Worm (Caenorhabditis elegans) whole organism, L1 larva: ENCODE measurements around the gene F48B9.3.

Experiments used
- C34B4.2 ChIP-seq: sonication (generic microtip); optimal IDR thresholded peaks from 2 replicates; lab custom pipeline; 2017; ENCODE audit warnings: mild to moderate bottlenecking, missing genetic modification characterization, missing compliant biosample characterization
- F16B12.6 ChIP-seq: fragments of 150-350 bp; optimal IDR thresholded peaks from 2 replicates; lab custom pipeline; 2014; ENCODE audit warnings: missing biosample characterization, missing genetic modification characterization
- aly-2 ChIP-seq: fragments of 150-350 bp; optimal IDR thresholded peaks from 2 replicates; lab custom pipeline; 2014; ENCODE audit warnings: missing biosample characterization, missing genetic modification characterization
- ama-1 ChIP-seq: fragments of 150-350 bp; optimal IDR thresholded peaks from 2 replicates; lab custom pipeline; 2014
- blmp-1 ChIP-seq: fragments of 150-350 bp; optimal IDR thresholded peaks from 2 replicates; lab custom pipeline; 2014; ENCODE audit warnings: missing biosample characterization, missing genetic modification characterization
- ceh-8 ChIP-seq: fragments of 200-800 bp; sonication (Bioruptor generic); optimal IDR thresholded peaks from 2 replicates; lab custom pipeline; 2018; ENCODE audit warnings: mild to moderate bottlenecking, missing genetic modification characterization, moderate library complexity, missing compliant biosample characterization
- dsc-1 ChIP-seq: sonication (generic microtip); optimal IDR thresholded peaks from 2 replicates; lab custom pipeline; 2016; ENCODE audit warnings: mild to moderate bottlenecking, missing genetic modification characterization, missing compliant biosample characterization
- efl-1 ChIP-seq, 4 experiments: fragments of 150-350 bp; optimal IDR thresholded peaks in 3 of 4; peaks in 1 of 4; 1 replicate in 1 of 4; 2 replicates in 3 of 4; lab custom pipeline; 2014; ENCODE audit warnings: missing biosample characterization in 2 of 4, missing genetic modification characterization in 2 of 4, missing genetic modification reagents in 2 of 4
- efl-3 ChIP-seq: fragments of 200-800 bp; sonication (Bioruptor generic); optimal IDR thresholded peaks from 2 replicates; lab custom pipeline; 2018; ENCODE audit warnings: mild to moderate bottlenecking, missing genetic modification characterization, missing compliant biosample characterization
- egl-27 ChIP-seq, 2 experiments: fragments of 150-350 bp in 1 of 2; sonication (generic microtip); optimal IDR thresholded peaks; 3 replicates each; lab custom pipeline; 2017 to 2018; ENCODE audit warnings: missing biosample characterization in 2 of 2, missing genetic modification characterization in 2 of 2, missing genetic modification reagents in 2 of 2
- elt-2 ChIP-seq: sonication (generic microtip); optimal IDR thresholded peaks from 2 replicates; lab custom pipeline; 2016; ENCODE audit warnings: missing genetic modification characterization, mild to moderate bottlenecking, inconsistent platforms, missing compliant biosample characterization, missing genetic modification reagents
- elt-3 ChIP-seq, 6 experiments: fragments of 150-350 bp in 1 of 6; sonication (generic microtip); optimal IDR thresholded peaks; 2 replicates each; lab custom pipeline; 2017 to 2018; ENCODE audit warnings: missing biosample characterization in 6 of 6, missing genetic modification characterization in 6 of 6, inconsistent platforms in 1 of 6
- ets-5 ChIP-seq: fragments of 200-800 bp; sonication (Bioruptor generic); IDR thresholded peaks from 2 replicates; pipeline ENCODE4 v1.3.6; 2022; ENCODE audit warnings: missing genetic modification characterization, missing compliant biosample characterization
- fkh-4 ChIP-seq: sonication (generic microtip); optimal IDR thresholded peaks from 2 replicates; lab custom pipeline; 2016; ENCODE audit warnings: missing compliant biosample characterization, missing genetic modification characterization, borderline replicate concordance
- jun-1 ChIP-seq: fragments of 150-350 bp; optimal IDR thresholded peaks from 2 replicates; lab custom pipeline; 2014; ENCODE audit warnings: missing biosample characterization, missing genetic modification reagents, missing genetic modification characterization
- lin-14 ChIP-seq: fragments of 200-800 bp; sonication (Bioruptor generic); optimal IDR thresholded peaks from 2 replicates; lab custom pipeline; 2018; ENCODE audit warnings: mild to moderate bottlenecking, missing genetic modification characterization, moderate library complexity, missing compliant biosample characterization
- lin-15B ChIP-seq: fragments of 150-350 bp; sonication (generic microtip); optimal IDR thresholded peaks from 3 replicates; lab custom pipeline; 2014; ENCODE audit warnings: missing biosample characterization, missing genetic modification characterization
- lin-35 ChIP-seq, 2 experiments: fragments of 150-350 bp; optimal IDR thresholded peaks; 2 replicates each; lab custom pipeline; 2014; ENCODE audit warnings: missing biosample characterization in 2 of 2, missing genetic modification characterization in 2 of 2, missing genetic modification reagents in 2 of 2
- lin-39 ChIP-seq: fragments of 150-350 bp; optimal IDR thresholded peaks from 2 replicates; lab custom pipeline; 2014; ENCODE audit warnings: missing biosample characterization, missing genetic modification reagents, missing genetic modification characterization
- mef-2 ChIP-seq: fragments of 150-350 bp; optimal IDR thresholded peaks from 2 replicates; lab custom pipeline; 2014; ENCODE audit warnings: missing biosample characterization, missing genetic modification characterization
- mep-1 ChIP-seq: fragments of 150-350 bp; optimal IDR thresholded peaks from 2 replicates; lab custom pipeline; 2014; ENCODE audit warnings: missing biosample characterization, missing genetic modification characterization
- nhr-12 ChIP-seq: sonication (generic microtip); optimal IDR thresholded peaks from 2 replicates; lab custom pipeline; 2017; ENCODE audit warnings: missing biosample characterization, missing genetic modification characterization
- nhr-19 ChIP-seq: fragments of 200-800 bp; sonication (Bioruptor generic); conservative IDR thresholded peaks from 2 replicates; pipeline ENCODE4 v1.3.6; 2022; ENCODE audit warnings: missing genetic modification characterization, missing compliant biosample characterization
- nhr-237 ChIP-seq: fragments of 150-350 bp; optimal IDR thresholded peaks from 2 replicates; lab custom pipeline; 2014; ENCODE audit warnings: missing biosample characterization, missing genetic modification characterization
- nhr-76 ChIP-seq: sonication (generic microtip); optimal IDR thresholded peaks from 2 replicates; lab custom pipeline; 2017; ENCODE audit warnings: missing biosample characterization, missing genetic modification characterization
- nhr-77 ChIP-seq: fragments of 150-350 bp; optimal IDR thresholded peaks from 2 replicates; lab custom pipeline; 2014; ENCODE audit warnings: missing biosample characterization, missing genetic modification characterization
- nhr-85 ChIP-seq: sonication (generic microtip); peaks from one replicate; lab custom pipeline; 2016; ENCODE audit warnings: missing genetic modification characterization, inconsistent platforms, missing compliant biosample characterization
- pqm-1 ChIP-seq: sonication (generic microtip); optimal IDR thresholded peaks from 3 replicates; lab custom pipeline; 2017; ENCODE audit warnings: missing biosample characterization, missing genetic modification characterization
- skn-1 ChIP-seq: fragments of 150-350 bp; optimal IDR thresholded peaks from 2 replicates; lab custom pipeline; 2014; ENCODE audit warnings: missing biosample characterization, missing genetic modification characterization
- sup-37 ChIP-seq: fragments of 200-800 bp; sonication (Bioruptor generic); optimal IDR thresholded peaks from 2 replicates; lab custom pipeline; 2018; ENCODE audit warnings: mild to moderate bottlenecking, missing genetic modification characterization, missing compliant biosample characterization
- unc-86 ChIP-seq: sonication (generic microtip); optimal IDR thresholded peaks from 2 replicates; lab custom pipeline; 2016; ENCODE audit warnings: missing genetic modification characterization, missing compliant biosample characterization
- xbp-1 ChIP-seq: sonication (generic microtip); optimal IDR thresholded peaks from 2 replicates; lab custom pipeline; 2016; ENCODE audit warnings: missing genetic modification characterization, missing compliant biosample characterization

The F48B9.3 gene

ce11 chrX:2197444-2197843, 32.6 kb downstream of the F48B9.3 start:
- TF ChIP-seq efl-1 (optimal IDR thresholded peaks at IDR 0.05; lab: Kevin White, UChicago) (no peak), efl-1 (GFP tag; optimal IDR thresholded peaks at IDR 0.05 in 1 of 2; lab: Kevin White, UChicago) (peak in 1 of 2 experiments; percentile 91), mef-2 (no peak)
- TF ChIP-seq, all 84 proteins: peak for 1

DNA sequence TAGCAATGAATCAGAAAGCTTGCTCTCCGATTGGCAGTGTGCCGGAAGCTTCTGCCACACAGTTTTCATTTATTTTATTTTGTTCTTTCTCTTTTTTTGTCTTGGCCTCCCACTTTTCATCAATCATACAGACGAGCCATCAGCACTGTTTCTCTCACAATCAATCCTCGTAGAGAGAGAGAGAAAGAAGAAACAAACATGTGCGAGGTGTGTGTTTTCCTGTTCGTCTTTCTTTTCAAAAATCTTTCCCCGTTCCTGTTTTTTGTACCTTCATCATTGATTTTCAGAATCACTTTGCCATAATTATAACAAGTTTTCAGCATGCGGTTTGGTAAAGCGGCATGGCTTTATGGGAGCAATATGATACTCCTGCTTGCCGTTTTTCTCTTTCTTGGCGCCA, 34.3 kb downstream of the F48B9.3 start, which contains the start of gene T24C12.1:
Gene T24C12.1 (plus strand): TSS at position 301 of the 400 bp plus-strand sequence.
- TF ChIP-seq ama-1 (lab: Kevin White, UChicago) (no peak), lin-39 (tag; lab: Kevin White, UChicago) (no peak), lin-15B (tag; lab: Kevin White, UChicago) (no peak), unc-86 (tag; lab: Kevin White, UChicago) (no peak)

DNA sequence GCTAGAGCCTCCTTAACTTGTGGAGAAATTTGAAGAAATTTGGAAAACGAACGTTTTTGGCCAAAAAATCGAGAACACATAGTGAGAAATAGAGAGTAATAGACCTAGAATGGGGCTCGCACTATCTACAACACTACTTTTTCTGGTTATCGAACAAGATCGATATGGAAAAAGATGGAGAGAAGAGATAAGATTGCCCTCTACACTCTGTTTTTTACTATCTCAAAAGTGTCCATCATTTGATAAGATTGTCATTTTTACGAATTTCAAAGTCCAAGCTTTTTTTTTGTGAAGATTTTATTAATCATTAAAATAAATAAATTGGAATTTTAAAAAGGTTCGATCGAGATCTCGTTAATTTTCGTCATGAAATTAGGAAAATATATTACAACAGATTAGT, 38.9 kb downstream of the F48B9.3 start, which contains the start of gene T24C12.3:
Gene T24C12.3 (minus strand): TSS at position 134 of the 400 bp plus-strand sequence.
- TF ChIP-seq efl-1 (optimal IDR thresholded peaks at IDR 0.05; lab: Kevin White, UChicago): no peak
- TF ChIP-seq efl-1 (GFP tag; optimal IDR thresholded peaks at IDR 0.05 in 1 of 2; lab: Kevin White, UChicago): peak in 1 of 2 experiments; percentile 12
- no peak for TF ChIP-seq nhr-237 (tag; lab: Kevin White, UChicago)
- peak; percentile 79 for TF ChIP-seq elt-2
- TF ChIP-seq nhr-85: peak; percentile 25
- TF ChIP-seq pqm-1 (tag; lab: Kevin White, UChicago): peak; percentile 87
- TF ChIP-seq elt-3 (tag; optimal IDR thresholded peaks at IDR 0.05; lab: Kevin White, UChicago): peak in 1 of 6 experiments; percentile 61
- TF ChIP-seq blmp-1 (tag; lab: Kevin White, UChicago): no peak
- TF ChIP-seq lin-14 (GFP tag; lab: Kevin White, UChicago): peak; percentile 35
- no peak for TF ChIP-seq nhr-19 (GFP tag; lab: Robert Waterston, UW)

DNA sequence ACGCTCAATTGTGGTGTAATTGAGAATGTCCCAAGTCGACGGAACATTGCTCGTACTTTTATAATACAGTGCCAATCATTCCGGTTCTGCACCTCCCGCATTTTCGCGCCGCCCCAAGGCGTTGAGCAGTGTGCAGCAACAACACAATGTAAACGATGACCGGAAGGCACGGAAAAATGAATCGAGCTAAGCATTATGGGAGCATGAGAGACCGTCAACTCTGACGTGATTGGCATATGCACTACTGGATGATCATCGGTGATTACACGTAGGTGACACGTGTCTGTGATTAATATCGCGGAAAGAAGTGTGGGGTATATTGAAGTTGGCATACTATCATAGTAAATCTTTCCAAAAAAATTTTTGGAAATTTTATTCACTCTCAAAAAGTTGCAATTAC, 40.1 kb downstream of the F48B9.3 start, which contains the start of gene T24C12.4:
Gene T24C12.4 (minus strand): TSS at position 101 of the 400 bp plus-strand sequence.
- TF ChIP-seq elt-3 (tag; optimal IDR thresholded peaks at IDR 0.05; lab: Kevin White, UChicago) (no peak), C34B4.2 (tag; lab: Kevin White, UChicago) (no peak)

ce11 chrX:2208391-2208790, 43.5 kb downstream of the F48B9.3 start:
- TF ChIP-seq nhr-76 (tag; lab: Kevin White, UChicago) (no peak), efl-3 (GFP tag; lab: Kevin White, UChicago) (no peak), aly-2 (no peak), egl-27 (tag; optimal IDR thresholded peaks at IDR 0.05; lab: Kevin White, UChicago) (no peak), skn-1 (tag; lab: Kevin White, UChicago) (no peak), blmp-1 (tag; lab: Kevin White, UChicago) (peak; percentile 92), ceh-8 (GFP tag; lab: Kevin White, UChicago) (no peak), nhr-12 (tag; lab: Kevin White, UChicago) (no peak), lin-39 (tag; lab: Kevin White, UChicago) (no peak), elt-2 (no peak), C34B4.2 (tag; lab: Kevin White, UChicago) (no peak), fkh-4 (tag; lab: Kevin White, UChicago) (no peak), mep-1 (tag; lab: Kevin White, UChicago) (no peak), sup-37 (no peak), elt-3 (tag; optimal IDR thresholded peaks at IDR 0.05; lab: Kevin White, UChicago) (peak in 1 of 6 experiments; percentile 32), lin-15B (tag; lab: Kevin White, UChicago) (no peak), ets-5 (GFP tag; lab: Robert Waterston, UW) (no peak), jun-1 (tag; lab: Kevin White, UChicago) (no peak), lin-35 (GFP tag; optimal IDR thresholded peaks at IDR 0.05; lab: Kevin White, UChicago) (no peak), dsc-1 (tag; lab: Kevin White, UChicago) (no peak), nhr-19 (GFP tag; lab: Robert Waterston, UW) (no peak), lin-14 (GFP tag; lab: Kevin White, UChicago) (peak; percentile 11), xbp-1 (tag; lab: Kevin White, UChicago) (no peak)

- TF ChIP-seq lin-15B (tag; lab: Kevin White, UChicago) (no peak), blmp-1 (tag; lab: Kevin White, UChicago) (peak; percentile 24), nhr-77 (tag; lab: Kevin White, UChicago) (no peak), F16B12.6 (tag; lab: Kevin White, UChicago) (no peak), dsc-1 (tag; lab: Kevin White, UChicago) (no peak)
Measured at ce11 chrX:2210164-2210563, 45.3 kb downstream of the F48B9.3 start.
